Worm (Caenorhabditis elegans) whole organism, L3 larva: ENCODE measurements around the gene nhr-272.

Source experiments
- aly-2 ChIP-seq: fragments of 150-350 bp; optimal IDR thresholded peaks from 2 replicates; lab custom pipeline; 2014; ENCODE audit warnings: missing biosample characterization, missing genetic modification characterization
- ama-1 ChIP-seq: fragments of 150-350 bp; optimal IDR thresholded peaks from 2 replicates; lab custom pipeline; 2018
- ceh-28 ChIP-seq: fragments of 150-350 bp; optimal IDR thresholded peaks from 2 replicates; lab custom pipeline; 2014; ENCODE audit warnings: missing biosample characterization, missing genetic modification reagents, missing genetic modification characterization
- daf-12 ChIP-seq: fragments of 150-350 bp; optimal IDR thresholded peaks from 2 replicates; lab custom pipeline; 2014; ENCODE audit warnings: missing biosample characterization, missing genetic modification reagents, missing genetic modification characterization
- elt-1 ChIP-seq: fragments of 150-350 bp; optimal IDR thresholded peaks from 2 replicates; lab custom pipeline; 2014; ENCODE audit warnings: missing biosample characterization, missing genetic modification characterization
- elt-2 ChIP-seq: sonication (generic microtip); optimal IDR thresholded peaks from 2 replicates; lab custom pipeline; 2016; ENCODE audit warnings: missing genetic modification reagents, mild to moderate bottlenecking, missing genetic modification characterization, missing compliant biosample characterization
- elt-3 ChIP-seq, 3 experiments: fragments of 150-350 bp in 1 of 3; sonication (generic microtip) in 2 of 3; optimal IDR thresholded peaks; 2 replicates in 2 of 3; 4 replicates in 1 of 3; lab custom pipeline; 2014 to 2017; ENCODE audit warnings: missing biosample characterization in 3 of 3, missing genetic modification characterization in 3 of 3
- fkh-10 ChIP-seq: sonication (generic microtip); optimal IDR thresholded peaks from 2 replicates; lab custom pipeline; 2017; ENCODE audit warnings: missing biosample characterization, missing genetic modification reagents, missing genetic modification characterization
- fkh-2 ChIP-seq: fragments of 150-350 bp; optimal IDR thresholded peaks from 2 replicates; lab custom pipeline; 2014; ENCODE audit warnings: missing biosample characterization, missing genetic modification reagents, missing genetic modification characterization
- fos-1 ChIP-seq: fragments of 150-350 bp; optimal IDR thresholded peaks from 2 replicates; lab custom pipeline; 2014; ENCODE audit warnings: missing biosample characterization, missing genetic modification characterization
- hmg-11 ChIP-seq: sonication (generic microtip); optimal IDR thresholded peaks from 2 replicates; lab custom pipeline; 2016; ENCODE audit warnings: missing genetic modification characterization, missing compliant biosample characterization
- jun-1 ChIP-seq: fragments of 150-350 bp; optimal IDR thresholded peaks from 2 replicates; lab custom pipeline; 2014; ENCODE audit warnings: missing biosample characterization, missing genetic modification reagents, missing genetic modification characterization
- lin-15B ChIP-seq: fragments of 150-350 bp; optimal IDR thresholded peaks from 2 replicates; lab custom pipeline; 2014; ENCODE audit warnings: missing biosample characterization, missing genetic modification characterization
- lin-39 ChIP-seq: fragments of 150-350 bp; optimal IDR thresholded peaks from 2 replicates; lab custom pipeline; 2018; ENCODE audit warnings: missing biosample characterization, missing genetic modification reagents, missing genetic modification characterization
- mml-1 ChIP-seq: fragments of 150-350 bp; sonication (generic microtip); optimal IDR thresholded peaks from 3 replicates; lab custom pipeline; 2014; ENCODE audit warnings: missing biosample characterization, missing genetic modification characterization
- nfya-1 ChIP-seq: sonication (generic microtip); optimal IDR thresholded peaks from 2 replicates; lab custom pipeline; 2017; ENCODE audit warnings: missing genetic modification characterization, mild to moderate bottlenecking, missing compliant biosample characterization, antibody characterized with exemption, moderate library complexity; ENCODE audit not compliant: insufficient read depth
- nhr-12 ChIP-seq: fragments of 150-350 bp; optimal IDR thresholded peaks from 2 replicates; lab custom pipeline; 2014; ENCODE audit warnings: missing biosample characterization, missing genetic modification characterization
- nhr-23 ChIP-seq: fragments of 150-350 bp; optimal IDR thresholded peaks from 2 replicates; lab custom pipeline; 2014; ENCODE audit warnings: missing biosample characterization, missing genetic modification reagents, missing genetic modification characterization
- nhr-237 ChIP-seq: fragments of 150-350 bp; optimal IDR thresholded peaks from 2 replicates; lab custom pipeline; 2014; ENCODE audit warnings: missing biosample characterization, missing genetic modification characterization
- nhr-25 ChIP-seq: sonication (generic microtip); optimal IDR thresholded peaks from 2 replicates; lab custom pipeline; 2017; ENCODE audit warnings: missing biosample characterization, missing genetic modification characterization
- nhr-43 ChIP-seq: sonication (generic microtip); optimal IDR thresholded peaks from 2 replicates; lab custom pipeline; 2016; ENCODE audit warnings: mild to moderate bottlenecking, missing genetic modification characterization, missing compliant biosample characterization; ENCODE audit not compliant: poor library complexity, severe bottlenecking
- nhr-76 ChIP-seq: fragments of 150-350 bp; sonication (generic microtip); optimal IDR thresholded peaks from 5 replicates; lab custom pipeline; 2014; ENCODE audit warnings: missing biosample characterization, missing genetic modification characterization
- nhr-77 ChIP-seq: fragments of 150-350 bp; optimal IDR thresholded peaks from 2 replicates; lab custom pipeline; 2014; ENCODE audit warnings: missing biosample characterization, missing genetic modification characterization
- pqm-1 ChIP-seq: fragments of 150-350 bp; optimal IDR thresholded peaks from 2 replicates; lab custom pipeline; 2017; ENCODE audit warnings: missing biosample characterization, missing genetic modification characterization, inconsistent platforms
- tbx-2 ChIP-seq: sonication (generic microtip); optimal IDR thresholded peaks from 2 replicates; lab custom pipeline; 2016; ENCODE audit warnings: mild to moderate bottlenecking, missing genetic modification characterization, missing compliant biosample characterization
- unc-39 ChIP-seq: sonication (generic microtip); optimal IDR thresholded peaks from 4 replicates; lab custom pipeline; 2017; ENCODE audit warnings: missing biosample characterization, missing genetic modification characterization
- unc-62 ChIP-seq: fragments of 150-350 bp; sonication (generic microtip); optimal IDR thresholded peaks from 4 replicates; lab custom pipeline; 2014; ENCODE audit warnings: missing biosample characterization, missing genetic modification reagents, missing genetic modification characterization
- zag-1 ChIP-seq: fragments of 150-350 bp; optimal IDR thresholded peaks from 2 replicates; lab custom pipeline; 2014; ENCODE audit warnings: missing biosample characterization, missing genetic modification characterization
- ztf-11 ChIP-seq: fragments of 150-350 bp; optimal IDR thresholded peaks from 2 replicates; lab custom pipeline; 2014; ENCODE audit warnings: missing biosample characterization, missing genetic modification characterization

The nhr-272 gene

DNA sequence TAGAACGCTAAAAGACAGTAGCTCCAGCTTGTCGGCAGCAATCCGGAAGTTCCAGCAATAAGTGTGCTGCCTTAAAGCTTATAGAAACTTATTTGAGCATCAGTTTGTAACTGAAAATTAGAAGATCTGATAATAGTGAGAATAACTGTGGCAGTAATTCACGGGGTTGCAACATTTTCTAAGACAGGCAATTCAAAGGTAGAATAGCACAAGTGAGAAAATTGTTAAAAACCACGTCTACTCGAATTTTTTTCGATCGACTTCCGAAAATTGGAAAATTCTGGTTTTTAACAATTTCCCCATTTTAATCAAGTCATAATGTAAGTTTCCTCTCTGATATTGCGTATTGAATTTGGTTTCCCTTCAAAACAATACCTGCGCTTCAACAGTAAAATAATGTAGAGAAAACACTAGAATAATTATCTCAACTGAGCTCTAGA, 11.5 kb downstream of the nhr-272 start:
- TF ChIP-seq tbx-2 (tag; lab: Kevin White, UChicago) (peak; percentile 34), nhr-23 (tag; lab: Kevin White, UChicago) (no peak), unc-39 (tag; lab: Kevin White, UChicago) (no peak), nfya-1 (tag; lab: Kevin White, UChicago) (peak; percentile 3), nhr-77 (tag; lab: Kevin White, UChicago) (no peak)

DNA sequence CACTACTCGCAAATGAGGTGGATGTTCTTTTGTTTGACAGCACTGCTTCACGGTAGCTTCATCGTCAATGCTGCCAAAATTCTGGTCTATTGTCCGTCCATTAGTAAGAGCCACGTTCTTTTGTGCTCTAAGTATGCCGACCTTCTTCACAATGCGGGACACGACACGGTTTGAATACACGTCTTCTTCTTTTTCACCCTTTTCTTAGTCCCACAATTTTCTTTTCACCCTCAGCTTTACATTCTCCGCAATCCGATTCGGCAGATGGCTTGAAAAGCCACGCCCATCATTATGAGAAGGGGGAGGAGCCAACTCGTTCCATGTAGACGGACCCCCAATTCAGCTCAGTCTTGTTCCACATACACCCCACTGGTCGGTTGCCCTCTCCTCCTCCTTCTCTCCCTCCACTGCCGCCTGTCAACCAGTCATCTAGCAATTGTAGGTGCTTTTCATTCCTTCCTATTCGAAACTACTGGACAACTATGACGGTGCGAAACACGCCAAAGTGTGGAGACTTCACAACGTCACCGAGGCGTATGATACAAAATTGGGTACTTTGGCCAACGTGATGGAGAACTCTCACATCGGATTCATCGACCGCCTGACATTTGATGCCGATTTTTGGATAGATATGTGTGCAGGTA, 12.8 kb downstream of the nhr-272 start:
- no peak for TF ChIP-seq unc-39 (tag; lab: Kevin White, UChicago)
- TF ChIP-seq ama-1 (lab: Kevin White, UChicago): peak; percentile 86
- TF ChIP-seq nfya-1 (tag; lab: Kevin White, UChicago): peak; percentile 42
- peak; percentile 33 for TF ChIP-seq hmg-11 (tag; lab: Kevin White, UChicago)
- TF ChIP-seq nhr-77 (tag; lab: Kevin White, UChicago): no peak
- TF ChIP-seq fkh-10: peak; percentile 78
- TF ChIP-seq aly-2 (tag; lab: Kevin White, UChicago): no peak
- TF ChIP-seq nhr-76: no peak
- no peak for TF ChIP-seq elt-3 (tag; optimal IDR thresholded peaks at IDR 0.05; lab: Kevin White, UChicago)

DNA sequence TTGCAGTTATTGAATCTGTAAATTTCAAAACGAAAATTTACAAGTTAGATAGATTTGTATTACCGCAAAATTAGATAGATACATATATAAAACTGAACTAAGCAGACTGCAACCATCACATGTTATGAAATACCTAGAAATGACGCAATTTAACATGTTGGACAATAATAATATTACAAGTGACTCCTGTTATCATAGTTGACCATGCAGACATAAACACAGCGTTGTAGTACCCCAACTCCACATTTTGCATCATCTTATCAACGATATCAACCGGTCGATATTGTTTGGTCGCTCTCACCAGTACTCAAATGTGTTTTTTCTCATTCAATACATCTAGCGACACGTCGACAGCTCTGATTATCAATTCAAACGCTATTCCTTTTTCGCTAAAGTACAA, 13.3 kb downstream of the nhr-272 start, which contains the start of gene ugt-50:
Gene ugt-50, plus strand, starts transcription at position 268 of the 400 bp plus-strand sequence.
- TF ChIP-seq pqm-1 (tag; lab: Kevin White, UChicago): peak; percentile 73
- TF ChIP-seq unc-39 (tag; lab: Kevin White, UChicago): no peak
- peak; percentile 26 for TF ChIP-seq jun-1 (tag; lab: Kevin White, UChicago)
- TF ChIP-seq nhr-43: peak; percentile 6
- TF ChIP-seq elt-2 (tag; lab: Kevin White, UChicago): peak; percentile 92
- TF ChIP-seq fos-1 (tag; lab: Kevin White, UChicago): no peak
- TF ChIP-seq tbx-2 (tag; lab: Kevin White, UChicago): no peak
- peak; percentile 12 for TF ChIP-seq ceh-28 (tag; lab: Kevin White, UChicago)

DNA sequence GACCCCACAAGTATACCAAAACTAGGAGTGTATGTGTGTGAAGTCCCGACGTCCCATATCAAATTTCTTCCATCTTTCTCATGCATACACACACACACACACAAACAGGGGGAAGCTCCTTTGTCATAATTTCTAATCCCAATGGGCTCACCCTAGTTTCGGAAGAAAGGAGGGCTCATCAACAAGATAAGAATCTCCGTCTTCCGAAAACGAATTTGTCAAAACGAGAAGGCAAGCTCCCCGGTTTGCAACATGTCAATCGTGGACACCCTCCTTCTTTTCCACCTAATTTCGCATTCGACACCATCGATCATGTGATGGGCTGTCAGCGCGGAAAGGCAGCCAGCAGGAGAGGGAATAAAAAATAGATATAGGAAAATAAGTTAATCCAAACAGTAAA, 14.3 kb downstream of the nhr-272 start:
- TF ChIP-seq elt-1 (tag; lab: Kevin White, UChicago): peak; percentile 87
- peak; percentile 97 for TF ChIP-seq lin-39 (tag; lab: Kevin White, UChicago)
- TF ChIP-seq zag-1 (tag; lab: Kevin White, UChicago): peak; percentile 23
- no peak for TF ChIP-seq ztf-11
- peak; percentile 45 for TF ChIP-seq nfya-1 (tag; lab: Kevin White, UChicago)
- peak; percentile 96 for TF ChIP-seq unc-62 (GFP tag; lab: Kevin White, UChicago)
- TF ChIP-seq elt-2 (tag; lab: Kevin White, UChicago): peak; percentile 7
- no peak for TF ChIP-seq nhr-237

DNA sequence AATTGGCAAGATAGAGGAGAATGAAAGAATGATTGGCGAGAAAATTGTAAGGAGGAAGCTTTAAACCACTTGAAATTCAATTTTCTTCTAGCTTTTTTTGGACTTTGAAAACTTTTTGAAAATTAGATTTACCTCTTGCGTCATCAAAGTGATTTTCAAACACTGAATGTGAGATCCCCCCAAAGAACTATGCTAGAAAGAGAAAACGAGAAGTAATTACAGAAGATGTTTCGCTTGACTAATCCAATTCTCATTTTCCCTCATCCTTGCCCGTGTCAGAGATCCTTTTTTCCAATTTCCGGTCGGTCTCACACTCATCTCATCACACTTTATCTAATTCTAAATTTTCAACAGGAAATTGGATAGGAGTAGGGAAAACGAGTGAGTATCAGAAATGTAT, 14.8 kb downstream of the nhr-272 start:
- TF ChIP-seq jun-1 (tag; lab: Kevin White, UChicago) (no peak), fkh-2 (tag; lab: Kevin White, UChicago) (no peak), fkh-10 (peak; percentile 94), nfya-1 (tag; lab: Kevin White, UChicago) (peak; percentile 2), nhr-12 (tag; lab: Kevin White, UChicago) (no peak), daf-12 (no peak), nhr-76 (no peak), mml-1 (no peak)

DNA sequence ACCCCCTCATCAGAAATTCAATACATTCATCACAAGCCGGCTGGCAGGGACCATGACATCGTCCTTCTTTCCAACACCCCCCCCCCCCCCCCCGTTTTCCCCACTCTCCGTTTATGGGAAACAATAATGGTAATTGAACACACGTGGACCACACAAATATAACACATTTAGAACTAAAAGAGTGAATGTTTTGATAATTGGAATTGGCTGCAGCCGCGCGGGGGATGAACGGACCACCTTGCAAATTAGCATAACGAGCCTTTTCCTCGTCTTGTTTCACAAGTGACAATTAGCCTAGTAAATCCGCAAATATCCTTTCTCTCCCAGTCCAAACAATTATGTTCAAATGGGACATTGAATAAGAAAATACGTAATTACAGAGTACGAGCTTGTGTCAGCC, 16.0 kb downstream of the nhr-272 start:
- TF ChIP-seq lin-15B (tag; lab: Kevin White, UChicago): no peak
- TF ChIP-seq nhr-25 (tag; lab: Kevin White, UChicago): peak; percentile 4
